Worm (Caenorhabditis elegans) whole organism, L1 larva: Measurements from ENCODE around the gene C47A10.16.

Source experiments
- F16B12.6 ChIP-seq: fragments of 150-350 bp; optimal IDR thresholded peaks from 2 replicates; lab custom pipeline; 2014; ENCODE audit warnings: missing biosample characterization, missing genetic modification characterization
- blmp-1 ChIP-seq: fragments of 150-350 bp; optimal IDR thresholded peaks from 2 replicates; lab custom pipeline; 2014; ENCODE audit warnings: missing biosample characterization, missing genetic modification characterization
- ceh-82 ChIP-seq, 3 experiments: fragments of 150-350 bp in 1 of 3; sonication (generic microtip) in 2 of 3; optimal IDR thresholded peaks; 2 replicates each; lab custom pipeline; 2014 to 2017; ENCODE audit warnings: missing biosample characterization in 3 of 3, missing genetic modification characterization in 3 of 3
- ceh-88 ChIP-seq: fragments of 200-800 bp; sonication (Bioruptor generic); IDR thresholded peaks from 2 replicates; pipeline ENCODE4 v1.3.6; 2022; ENCODE audit warnings: missing genetic modification characterization, missing compliant biosample characterization
- ceh-90 ChIP-seq: sonication (generic microtip); optimal IDR thresholded peaks from 2 replicates; lab custom pipeline; 2016; ENCODE audit warnings: missing genetic modification characterization, missing compliant biosample characterization
- efl-1 ChIP-seq, 4 experiments: fragments of 150-350 bp; optimal IDR thresholded peaks in 3 of 4; peaks in 1 of 4; 1 replicate in 1 of 4; 2 replicates in 3 of 4; lab custom pipeline; 2014; ENCODE audit warnings: missing biosample characterization in 2 of 4, missing genetic modification characterization in 2 of 4, missing genetic modification reagents in 2 of 4
- egl-13 ChIP-seq: sonication (generic microtip); optimal IDR thresholded peaks from 2 replicates; lab custom pipeline; 2016; ENCODE audit warnings: missing genotype, missing genetic modification reagents, missing genetic modification characterization, missing compliant biosample characterization
- egl-27 ChIP-seq, 2 experiments: fragments of 150-350 bp in 1 of 2; sonication (generic microtip); optimal IDR thresholded peaks; 3 replicates each; lab custom pipeline; 2017 to 2018; ENCODE audit warnings: missing biosample characterization in 2 of 2, missing genetic modification characterization in 2 of 2, missing genetic modification reagents in 2 of 2
- elt-2 ChIP-seq: sonication (generic microtip); optimal IDR thresholded peaks from 2 replicates; lab custom pipeline; 2016; ENCODE audit warnings: missing genetic modification characterization, mild to moderate bottlenecking, inconsistent platforms, missing compliant biosample characterization, missing genetic modification reagents
- elt-3 ChIP-seq, 6 experiments: fragments of 150-350 bp in 1 of 6; sonication (generic microtip); optimal IDR thresholded peaks; 2 replicates each; lab custom pipeline; 2017 to 2018; ENCODE audit warnings: missing biosample characterization in 6 of 6, missing genetic modification characterization in 6 of 6, inconsistent platforms in 1 of 6
- ets-5 ChIP-seq: fragments of 200-800 bp; sonication (Bioruptor generic); IDR thresholded peaks from 2 replicates; pipeline ENCODE4 v1.3.6; 2022; ENCODE audit warnings: missing genetic modification characterization, missing compliant biosample characterization
- fkh-10 ChIP-seq: sonication (generic microtip); optimal IDR thresholded peaks from 2 replicates; lab custom pipeline; 2017; ENCODE audit warnings: missing biosample characterization, missing genetic modification reagents, missing genetic modification characterization
- fos-1 ChIP-seq: fragments of 150-350 bp; optimal IDR thresholded peaks from 2 replicates; lab custom pipeline; 2014; ENCODE audit warnings: missing biosample characterization, missing genetic modification characterization
- hlh-17 ChIP-seq: fragments of 200-800 bp; sonication (Bioruptor generic); optimal IDR thresholded peaks from 2 replicates; lab custom pipeline; 2018; ENCODE audit warnings: missing genetic modification characterization, mild to moderate bottlenecking, missing compliant biosample characterization, moderate library complexity, borderline replicate concordance
- hpl-2 ChIP-seq: fragments of 150-350 bp; optimal IDR thresholded peaks from 2 replicates; lab custom pipeline; 2014; ENCODE audit warnings: missing biosample characterization, missing genetic modification reagents, missing genetic modification characterization
- irx-1 ChIP-seq: sonication (generic microtip); optimal IDR thresholded peaks from 2 replicates; lab custom pipeline; 2016; ENCODE audit warnings: missing genetic modification characterization, missing compliant biosample characterization
- isw-1 ChIP-seq: fragments of 200-800 bp; sonication (Bioruptor generic); IDR thresholded peaks from 2 replicates; pipeline ENCODE4 v1.3.6; 2022; ENCODE audit warnings: missing genetic modification characterization, missing compliant biosample characterization
- jun-1 ChIP-seq: fragments of 150-350 bp; optimal IDR thresholded peaks from 2 replicates; lab custom pipeline; 2014; ENCODE audit warnings: missing biosample characterization, missing genetic modification reagents, missing genetic modification characterization
- lin-14 ChIP-seq: fragments of 200-800 bp; sonication (Bioruptor generic); optimal IDR thresholded peaks from 2 replicates; lab custom pipeline; 2018; ENCODE audit warnings: mild to moderate bottlenecking, missing genetic modification characterization, moderate library complexity, missing compliant biosample characterization
- lin-35 ChIP-seq, 2 experiments: fragments of 150-350 bp; optimal IDR thresholded peaks; 2 replicates each; lab custom pipeline; 2014; ENCODE audit warnings: missing biosample characterization in 2 of 2, missing genetic modification characterization in 2 of 2, missing genetic modification reagents in 2 of 2
- lir-3 ChIP-seq: sonication (generic microtip); optimal IDR thresholded peaks from 2 replicates; lab custom pipeline; 2016; ENCODE audit warnings: mild to moderate bottlenecking, missing genetic modification characterization, moderate library complexity, missing compliant biosample characterization; ENCODE audit not compliant: poor library complexity
- lsy-2 ChIP-seq, 2 experiments: fragments of 150-350 bp; optimal IDR thresholded peaks; 2 replicates each; lab custom pipeline; 2014; ENCODE audit warnings: missing biosample characterization in 2 of 2, missing genetic modification characterization in 2 of 2
- mab-9 ChIP-seq: fragments of 200-800 bp; sonication (Bioruptor generic); IDR thresholded peaks from 2 replicates; pipeline ENCODE4 v1.3.6; 2022; ENCODE audit warnings: missing genetic modification reagents, missing genetic modification characterization, missing compliant biosample characterization
- mdl-1 ChIP-seq, 2 experiments: fragments of 150-350 bp; optimal IDR thresholded peaks; 2 replicates each; lab custom pipeline; 2014 to 2017; ENCODE audit warnings: missing biosample characterization in 2 of 2, missing genetic modification characterization in 2 of 2, inconsistent platforms in 1 of 2
- mep-1 ChIP-seq: fragments of 150-350 bp; optimal IDR thresholded peaks from 2 replicates; lab custom pipeline; 2014; ENCODE audit warnings: missing biosample characterization, missing genetic modification characterization
- nhr-19 ChIP-seq: fragments of 200-800 bp; sonication (Bioruptor generic); conservative IDR thresholded peaks from 2 replicates; pipeline ENCODE4 v1.3.6; 2022; ENCODE audit warnings: missing genetic modification characterization, missing compliant biosample characterization
- nhr-20 ChIP-seq: sonication (generic microtip); optimal IDR thresholded peaks from 2 replicates; lab custom pipeline; 2016; ENCODE audit warnings: mild to moderate bottlenecking, missing genetic modification characterization, missing compliant biosample characterization
- nhr-47 ChIP-seq: sonication (generic microtip); optimal IDR thresholded peaks from 2 replicates; lab custom pipeline; 2016; ENCODE audit warnings: mild to moderate bottlenecking, missing genetic modification characterization, moderate library complexity, missing compliant biosample characterization
- nhr-71 ChIP-seq: sonication (generic microtip); optimal IDR thresholded peaks from 2 replicates; lab custom pipeline; 2016; ENCODE audit warnings: mild to moderate bottlenecking, missing genetic modification characterization, moderate library complexity, missing compliant biosample characterization
- nhr-90 ChIP-seq: sonication (generic microtip); optimal IDR thresholded peaks from 2 replicates; lab custom pipeline; 2016; ENCODE audit warnings: mild to moderate bottlenecking, missing genetic modification characterization, missing compliant biosample characterization; ENCODE audit not compliant: poor library complexity
- pax-3 ChIP-seq: fragments of 200-800 bp; sonication (Bioruptor generic); optimal IDR thresholded peaks from 2 replicates; lab custom pipeline; 2018; ENCODE audit warnings: mild to moderate bottlenecking, missing genetic modification characterization, moderate library complexity, missing compliant biosample characterization
- rnt-1 ChIP-seq: sonication (generic microtip); optimal IDR thresholded peaks from 2 replicates; lab custom pipeline; 2016; ENCODE audit warnings: mild to moderate bottlenecking, missing genetic modification characterization, moderate library complexity, missing compliant biosample characterization
- snpc-4 ChIP-seq: fragments of 150-350 bp; optimal IDR thresholded peaks from 2 replicates; lab custom pipeline; 2014; ENCODE audit warnings: missing biosample characterization, missing genetic modification characterization
- sptf-1 ChIP-seq: fragments of 150-350 bp; optimal IDR thresholded peaks from 2 replicates; lab custom pipeline; 2014; ENCODE audit warnings: missing biosample characterization, missing genetic modification characterization
- sup-37 ChIP-seq: fragments of 200-800 bp; sonication (Bioruptor generic); optimal IDR thresholded peaks from 2 replicates; lab custom pipeline; 2018; ENCODE audit warnings: mild to moderate bottlenecking, missing genetic modification characterization, missing compliant biosample characterization
- unc-130 ChIP-seq: fragments of 150-350 bp; optimal IDR thresholded peaks from 2 replicates; lab custom pipeline; 2017; ENCODE audit warnings: missing biosample characterization, missing genetic modification characterization, inconsistent platforms
- unc-62 ChIP-seq: fragments of 150-350 bp; optimal IDR thresholded peaks from 2 replicates; lab custom pipeline; 2014; ENCODE audit warnings: missing biosample characterization, missing genetic modification reagents, missing genetic modification characterization
- ztf-11 ChIP-seq, 2 experiments: sonication (generic microtip); optimal IDR thresholded peaks; 2 replicates each; lab custom pipeline; 2016 to 2017; ENCODE audit warnings: missing genetic modification characterization in 2 of 2, missing biosample characterization in 1 of 2, missing compliant biosample characterization in 1 of 2
- ztf-4 ChIP-seq: fragments of 150-350 bp; optimal IDR thresholded peaks from 2 replicates; lab custom pipeline; 2014; ENCODE audit warnings: missing biosample characterization, missing genetic modification characterization

The C47A10.16 gene

DNA sequence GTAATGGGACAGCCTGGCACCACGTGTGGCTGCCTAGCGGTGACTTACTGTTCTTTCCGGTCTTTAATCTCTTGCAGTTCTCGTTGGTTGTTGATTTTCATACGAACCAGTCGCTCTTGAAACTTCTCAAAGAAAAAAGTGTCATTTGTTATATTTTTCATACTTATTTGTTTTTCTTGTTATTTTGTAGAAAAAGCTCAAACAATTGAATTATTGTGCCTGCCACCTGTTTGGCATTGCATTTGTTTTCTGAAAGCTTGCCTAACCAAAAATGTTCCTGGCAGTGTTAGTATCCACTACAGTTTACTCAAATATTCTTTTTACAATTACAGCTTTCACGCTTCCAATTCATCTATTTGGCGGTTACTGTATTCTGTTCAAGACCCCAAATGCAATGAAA is at the start of gene C47A10.16, which contains the start of gene srh-283:
Gene C47A10.16 (minus strand): TSS at position 101 of the 400 bp plus-strand sequence.
Gene srh-283 (plus strand): TSS at position 272 of the 400 bp plus-strand sequence.
- TF ChIP-seq egl-27 (tag; optimal IDR thresholded peaks at IDR 0.05; lab: Kevin White, UChicago) (no peak), elt-3 (tag; optimal IDR thresholded peaks at IDR 0.05; lab: Kevin White, UChicago) (no peak), ceh-90 (tag; lab: Kevin White, UChicago) (no peak)

DNA sequence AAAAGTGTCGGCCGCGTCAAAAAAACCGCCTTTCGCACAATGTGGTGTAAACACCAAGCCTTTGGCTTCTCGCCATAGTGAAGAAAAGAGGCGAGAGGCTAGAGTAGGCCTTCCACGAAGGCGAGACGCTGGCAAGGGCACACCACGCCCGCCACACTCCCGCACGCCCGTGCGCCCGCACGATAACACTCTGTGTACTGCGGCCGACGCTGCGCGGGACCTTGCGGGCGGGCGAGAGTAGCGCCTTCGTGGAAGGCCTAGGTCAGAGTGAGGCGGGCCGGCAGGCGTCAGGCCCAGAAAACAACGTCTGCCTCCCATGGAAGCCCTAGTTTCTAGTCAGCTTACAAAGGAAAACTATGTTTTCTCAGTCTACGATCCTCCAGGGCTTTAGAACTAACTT is 47.1 kb upstream of the C47A10.16 start:
- TF ChIP-seq nhr-19 (GFP tag; lab: Robert Waterston, UW) (no peak), lir-3 (tag; lab: Kevin White, UChicago) (no peak), ets-5 (GFP tag; lab: Robert Waterston, UW) (no peak), mab-9 (no peak), elt-2 (tag; lab: Kevin White, UChicago) (no peak), sptf-1 (tag; lab: Kevin White, UChicago) (no peak), ceh-82 (tag; optimal IDR thresholded peaks at IDR 0.05; lab: Kevin White, UChicago) (no peak), egl-27 (tag; optimal IDR thresholded peaks at IDR 0.05; lab: Kevin White, UChicago) (no peak), blmp-1 (tag; lab: Kevin White, UChicago) (no peak), fkh-10 (GFP tag; lab: Kevin White, UChicago) (no peak), pax-3 (tag; lab: Kevin White, UChicago) (no peak), ztf-11 (tag; optimal IDR thresholded peaks at IDR 0.05; lab: Kevin White, UChicago) (no peak), jun-1 (tag; lab: Kevin White, UChicago) (no peak), lsy-2 (tag; optimal IDR thresholded peaks at IDR 0.05; lab: Kevin White, UChicago) (no peak), elt-3 (tag; optimal IDR thresholded peaks at IDR 0.05; lab: Kevin White, UChicago) (no peak), isw-1 (GFP tag; lab: Robert Waterston, UW) (no peak), mdl-1 (tag; optimal IDR thresholded peaks at IDR 0.05; lab: Kevin White, UChicago) (no peak), lin-14 (GFP tag; lab: Kevin White, UChicago) (no peak)
- TF ChIP-seq, all 84 proteins: peak for 0

DNA sequence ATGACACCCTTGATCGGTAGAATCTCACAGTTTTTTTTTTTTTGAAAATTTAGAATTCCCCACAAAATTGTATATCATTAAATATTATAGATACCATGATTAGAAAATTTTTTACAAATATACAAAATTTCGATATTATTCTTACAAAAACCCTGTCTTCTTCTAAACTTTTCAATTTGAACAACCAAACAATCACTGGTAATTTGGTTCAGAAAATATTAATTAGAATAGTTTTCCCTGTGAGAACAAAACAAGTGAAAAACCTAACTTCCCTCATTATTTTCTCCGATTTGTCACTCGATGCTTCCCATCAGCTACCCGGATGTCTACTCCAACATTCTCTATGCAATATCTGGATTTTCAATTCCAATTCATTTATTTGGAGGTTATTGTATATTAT is 45.1 kb upstream of the C47A10.16 start, which contains the start of gene srh-296:
Gene srh-296 (plus strand): TSS at position 301 of the 400 bp plus-strand sequence.
- TF ChIP-seq lin-14 (GFP tag; lab: Kevin White, UChicago), result no peak
- TF ChIP-seq lin-35 (GFP tag; optimal IDR thresholded peaks at IDR 0.05; lab: Kevin White, UChicago), result no peak
- no peak for TF ChIP-seq rnt-1 (tag; lab: Kevin White, UChicago)
- no peak for TF ChIP-seq egl-13 (tag; lab: Kevin White, UChicago)
- TF ChIP-seq unc-62, result no peak

DNA sequence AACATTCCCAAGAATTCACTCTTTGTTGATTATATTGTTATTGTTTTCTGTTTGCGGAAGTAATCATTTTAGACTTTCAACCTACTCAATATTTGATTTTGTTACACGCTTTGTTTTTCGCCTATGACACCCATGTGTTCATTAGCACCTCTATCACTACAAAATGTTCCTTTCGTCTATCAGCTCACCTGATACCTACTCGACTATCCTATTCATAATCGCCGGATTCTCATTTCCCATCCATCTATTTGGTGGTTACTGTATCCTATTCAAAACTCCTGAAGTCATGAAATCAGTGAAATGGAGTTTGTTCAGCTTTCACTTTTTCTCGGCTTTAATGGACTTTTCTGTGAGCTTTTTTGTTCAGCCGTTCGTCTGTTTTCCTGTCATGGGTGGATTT is 40.3 kb upstream of the C47A10.16 start, which contains the start of gene srh-291:
Gene srh-291 (plus strand): TSS at position 301 of the 400 bp plus-strand sequence.
- TF ChIP-seq unc-130 (tag; lab: Kevin White, UChicago), result no peak
- no peak for TF ChIP-seq efl-1 (optimal IDR thresholded peaks at IDR 0.05; lab: Kevin White, UChicago)
- TF ChIP-seq efl-1 (GFP tag; optimal IDR thresholded peaks at IDR 0.05 in 1 of 2; lab: Kevin White, UChicago), result peak in 1 of 2 experiments; percentile 64

DNA sequence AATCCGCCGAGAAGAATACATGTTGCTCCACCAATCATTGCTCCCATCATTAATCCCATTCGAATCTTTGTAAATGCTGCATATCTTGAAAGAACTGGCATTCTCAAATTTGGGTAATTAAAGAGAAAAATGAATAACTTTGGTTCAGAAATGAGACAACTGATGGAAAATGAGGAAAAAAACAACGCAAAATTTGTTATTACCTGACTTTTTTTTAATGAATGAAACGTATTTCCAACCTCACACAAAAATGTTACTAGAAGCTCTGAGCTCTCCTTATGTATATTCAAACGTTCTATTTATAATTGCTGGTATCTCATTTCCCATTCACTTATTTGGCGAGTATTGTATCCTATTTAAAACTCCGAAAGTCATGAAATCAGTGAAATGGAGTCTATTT is 37.5 kb upstream of the C47A10.16 start, which contains the start of the genes Y94A7B.11 and srh-292:
Gene Y94A7B.11 (minus strand): TSS at position 101 of the 400 bp plus-strand sequence.
Gene srh-292 (plus strand): TSS at position 251 of the 400 bp plus-strand sequence.
- TF ChIP-seq fos-1 (tag; lab: Kevin White, UChicago) (no peak), nhr-71 (tag; lab: Kevin White, UChicago) (no peak), nhr-90 (tag; lab: Kevin White, UChicago) (no peak), ceh-88 (GFP tag; lab: Robert Waterston, UW) (no peak)

DNA sequence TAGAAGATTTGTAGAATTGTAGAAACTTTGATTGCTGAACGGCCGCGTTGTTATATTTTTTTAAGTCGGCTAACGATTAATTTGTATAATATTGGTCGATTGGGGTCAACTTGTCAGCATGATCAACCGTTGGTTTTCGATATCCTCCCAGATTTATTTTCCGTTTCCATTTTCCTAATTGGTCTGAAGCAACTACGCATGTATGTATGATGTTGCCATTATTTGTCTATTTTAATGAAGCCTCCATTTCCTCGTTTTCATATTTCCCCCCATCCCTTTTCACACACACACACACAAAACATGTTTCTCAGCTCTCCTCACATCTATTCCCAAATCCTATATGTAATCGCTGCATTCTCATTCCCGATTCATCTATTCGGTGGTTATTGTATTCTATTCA is 35.6 kb upstream of the C47A10.16 start, which contains the start of gene srh-287:
Gene srh-287 (plus strand): TSS at position 301 of the 400 bp plus-strand sequence.
- no peak for TF ChIP-seq snpc-4 (tag; lab: Kevin White, UChicago)
- TF ChIP-seq sup-37 (GFP tag; lab: Kevin White, UChicago), result no peak
- TF ChIP-seq ztf-4 (tag; lab: Kevin White, UChicago), result no peak
- no peak for TF ChIP-seq ztf-11 (tag; optimal IDR thresholded peaks at IDR 0.05; lab: Kevin White, UChicago)
- no peak for TF ChIP-seq lsy-2 (tag; optimal IDR thresholded peaks at IDR 0.05; lab: Kevin White, UChicago)
- no peak for TF ChIP-seq ceh-90 (tag; lab: Kevin White, UChicago)
- no peak for TF ChIP-seq nhr-47 (tag; lab: Kevin White, UChicago)
- TF ChIP-seq F16B12.6 (tag; lab: Kevin White, UChicago), result no peak
- no peak for TF ChIP-seq nhr-71 (tag; lab: Kevin White, UChicago)
- TF ChIP-seq mep-1 (tag; lab: Kevin White, UChicago), result no peak
- TF ChIP-seq hlh-17 (GFP tag; lab: Kevin White, UChicago), result no peak
- TF ChIP-seq hpl-2 (GFP tag; lab: Kevin White, UChicago), result no peak
- no peak for TF ChIP-seq lin-14 (GFP tag; lab: Kevin White, UChicago)
- TF ChIP-seq nhr-20 (tag; lab: Kevin White, UChicago), result no peak
- no peak for TF ChIP-seq irx-1 (tag; lab: Kevin White, UChicago)
- no peak for TF ChIP-seq nhr-90 (tag; lab: Kevin White, UChicago)
